Worm (Caenorhabditis elegans) whole organism, L2 larva: ENCODE measurements around the gene lrx-1.
A peak's percentile ranks its signal among the peaks of the same experiment; 100 is the strongest.

Experiments used
- C34F6.9 ChIP-seq: fragments of 150-350 bp; optimal IDR thresholded peaks from 2 replicates; lab custom pipeline; 2014; ENCODE audit warnings: missing biosample characterization, missing genetic modification characterization
- R02D3.7 ChIP-seq: fragments of 150-350 bp; optimal IDR thresholded peaks from 2 replicates; lab custom pipeline; 2014; ENCODE audit warnings: missing biosample characterization, missing genetic modification characterization
- Y55F3AM.14 ChIP-seq: fragments of 200-800 bp; sonication (Bioruptor generic); optimal IDR thresholded peaks from 2 replicates; lab custom pipeline; 2018; ENCODE audit warnings: mild to moderate bottlenecking, missing genetic modification characterization, missing compliant biosample characterization
- ZK546.5 ChIP-seq: sonication (generic microtip); optimal IDR thresholded peaks from 2 replicates; lab custom pipeline; 2017; ENCODE audit warnings: missing biosample characterization, missing genetic modification characterization
- alr-1 ChIP-seq: fragments of 150-350 bp; optimal IDR thresholded peaks from 2 replicates; lab custom pipeline; 2014; ENCODE audit warnings: missing biosample characterization, missing genetic modification characterization
- aly-2 ChIP-seq: fragments of 150-350 bp; optimal IDR thresholded peaks from 2 replicates; lab custom pipeline; 2014; ENCODE audit warnings: missing biosample characterization, missing genetic modification characterization
- ama-1 ChIP-seq: fragments of 150-350 bp; optimal IDR thresholded peaks from 2 replicates; lab custom pipeline; 2018; ENCODE audit warnings: inconsistent platforms
- blmp-1 ChIP-seq: sonication (generic microtip); optimal IDR thresholded peaks from 2 replicates; lab custom pipeline; 2017; ENCODE audit warnings: missing genetic modification characterization, mild to moderate bottlenecking, missing compliant biosample characterization, antibody characterized with exemption, moderate library complexity; ENCODE audit not compliant: insufficient read depth
- ceh-16 ChIP-seq: fragments of 150-350 bp; optimal IDR thresholded peaks from 2 replicates; lab custom pipeline; 2014; ENCODE audit warnings: missing biosample characterization, missing genetic modification characterization
- ceh-82 ChIP-seq: fragments of 150-350 bp; optimal IDR thresholded peaks from 2 replicates; lab custom pipeline; 2014; ENCODE audit warnings: missing biosample characterization, missing genetic modification characterization
- crh-2 ChIP-seq: sonication (generic microtip); optimal IDR thresholded peaks from 2 replicates; lab custom pipeline; 2017; ENCODE audit warnings: missing biosample characterization, missing genetic modification characterization
- dmd-4 ChIP-seq: sonication (generic microtip); optimal IDR thresholded peaks from 2 replicates; lab custom pipeline; 2017; ENCODE audit warnings: missing biosample characterization, missing genetic modification characterization
- egl-27 ChIP-seq: sonication (generic microtip); optimal IDR thresholded peaks from 3 replicates; lab custom pipeline; 2017; ENCODE audit warnings: missing biosample characterization, missing genetic modification reagents, missing genetic modification characterization
- elt-1 ChIP-seq: fragments of 150-350 bp; optimal IDR thresholded peaks from 2 replicates; lab custom pipeline; 2014; ENCODE audit warnings: missing biosample characterization, missing genetic modification characterization
- elt-3 ChIP-seq: sonication (generic microtip); optimal IDR thresholded peaks from 2 replicates; lab custom pipeline; 2017; ENCODE audit warnings: missing biosample characterization, missing genetic modification characterization
- fos-1 ChIP-seq: fragments of 150-350 bp; optimal IDR thresholded peaks from 2 replicates; lab custom pipeline; 2014; ENCODE audit warnings: missing biosample characterization, missing genetic modification characterization
- gmeb-1 ChIP-seq: fragments of 150-350 bp; optimal IDR thresholded peaks from 2 replicates; lab custom pipeline; 2014; ENCODE audit warnings: missing biosample characterization, missing genetic modification characterization
- lin-11 ChIP-seq: fragments of 150-350 bp; sonication (generic microtip); optimal IDR thresholded peaks from 2 replicates; lab custom pipeline; 2014; ENCODE audit warnings: missing biosample characterization, missing genetic modification characterization, inconsistent platforms, mixed read lengths
- lin-13 ChIP-seq: fragments of 150-350 bp; optimal IDR thresholded peaks from 2 replicates; lab custom pipeline; 2014; ENCODE audit warnings: missing biosample characterization, missing genetic modification reagents, missing genetic modification characterization
- lin-39 ChIP-seq: fragments of 150-350 bp; optimal IDR thresholded peaks from 2 replicates; lab custom pipeline; 2014; ENCODE audit warnings: missing biosample characterization, missing genetic modification reagents, missing genetic modification characterization
- lsy-2 ChIP-seq, 2 experiments: fragments of 150-350 bp in 1 of 2; sonication (generic microtip) in 1 of 2; optimal IDR thresholded peaks; 2 replicates each; lab custom pipeline; 2014 to 2017; ENCODE audit warnings: missing biosample characterization in 2 of 2, missing genetic modification characterization in 2 of 2
- mab-5 ChIP-seq: fragments of 150-350 bp; optimal IDR thresholded peaks from 2 replicates; lab custom pipeline; 2014; ENCODE audit warnings: missing biosample characterization, missing genetic modification characterization
- mbf-1 ChIP-seq: sonication (generic microtip); optimal IDR thresholded peaks from 2 replicates; lab custom pipeline; 2017; ENCODE audit warnings: missing biosample characterization, missing genetic modification characterization
- mdl-1 ChIP-seq, 2 experiments: fragments of 150-350 bp in 1 of 2; sonication (generic microtip) in 1 of 2; optimal IDR thresholded peaks; 2 replicates each; lab custom pipeline; 2017; ENCODE audit warnings: missing biosample characterization in 2 of 2, missing genetic modification characterization in 2 of 2
- nhr-10 ChIP-seq: sonication (generic microtip); optimal IDR thresholded peaks from 2 replicates; lab custom pipeline; 2017; ENCODE audit warnings: missing biosample characterization, missing genetic modification characterization
- nhr-11 ChIP-seq: fragments of 150-350 bp; optimal IDR thresholded peaks from 2 replicates; lab custom pipeline; 2014; ENCODE audit warnings: missing biosample characterization, missing genetic modification characterization
- nhr-12 ChIP-seq: fragments of 150-350 bp; optimal IDR thresholded peaks from 2 replicates; lab custom pipeline; 2014; ENCODE audit warnings: missing biosample characterization, missing genetic modification characterization
- nhr-129 ChIP-seq: fragments of 150-350 bp; optimal IDR thresholded peaks from 2 replicates; lab custom pipeline; 2014; ENCODE audit warnings: missing biosample characterization, missing genetic modification characterization
- nhr-21 ChIP-seq: fragments of 150-350 bp; optimal IDR thresholded peaks from 2 replicates; lab custom pipeline; 2014; ENCODE audit warnings: missing biosample characterization, missing genetic modification characterization
- nhr-23 ChIP-seq: fragments of 150-350 bp; optimal IDR thresholded peaks from 2 replicates; lab custom pipeline; 2014; ENCODE audit warnings: missing biosample characterization, missing genetic modification reagents, missing genetic modification characterization
- nhr-25 ChIP-seq: fragments of 150-350 bp; sonication (generic microtip); optimal IDR thresholded peaks from 3 replicates; lab custom pipeline; 2014; ENCODE audit warnings: missing biosample characterization, missing genetic modification characterization
- nhr-6 ChIP-seq: fragments of 150-350 bp; optimal IDR thresholded peaks from 2 replicates; lab custom pipeline; 2014; ENCODE audit warnings: missing biosample characterization, missing genetic modification characterization
- nhr-77 ChIP-seq: fragments of 150-350 bp; optimal IDR thresholded peaks from 2 replicates; lab custom pipeline; 2014; ENCODE audit warnings: missing biosample characterization, missing genetic modification characterization
- peb-1 ChIP-seq: fragments of 150-350 bp; optimal IDR thresholded peaks from 2 replicates; lab custom pipeline; 2014; ENCODE audit warnings: missing biosample characterization, missing genetic modification characterization
- sem-4 ChIP-seq: fragments of 150-350 bp; optimal IDR thresholded peaks from 2 replicates; lab custom pipeline; 2014; ENCODE audit warnings: missing biosample characterization, missing genetic modification reagents, missing genetic modification characterization
- sma-3 ChIP-seq: sonication (generic microtip); optimal IDR thresholded peaks from 2 replicates; lab custom pipeline; 2016; ENCODE audit warnings: missing genetic modification reagents, missing genetic modification characterization, missing compliant biosample characterization
- sma-9 ChIP-seq, 2 experiments: fragments of 150-350 bp in 1 of 2; sonication (generic microtip) in 1 of 2; optimal IDR thresholded peaks; 2 replicates each; lab custom pipeline; 2014 to 2016; ENCODE audit warnings: missing genetic modification characterization in 2 of 2, mild to moderate bottlenecking in 1 of 2, missing biosample characterization in 1 of 2, missing compliant biosample characterization in 1 of 2, missing genetic modification reagents in 1 of 2, moderate library complexity in 1 of 2
- snpc-4 ChIP-seq: fragments of 150-350 bp; optimal IDR thresholded peaks from 2 replicates; lab custom pipeline; 2014; ENCODE audit warnings: missing biosample characterization, missing genetic modification characterization
- unc-39 ChIP-seq: fragments of 150-350 bp; optimal IDR thresholded peaks from 2 replicates; lab custom pipeline; 2014; ENCODE audit warnings: missing biosample characterization, missing genetic modification characterization
- unc-55 ChIP-seq: fragments of 150-350 bp; sonication (generic microtip); optimal IDR thresholded peaks from 3 replicates; lab custom pipeline; 2014; ENCODE audit warnings: missing biosample characterization, missing genetic modification reagents, missing genetic modification characterization
- unc-62 ChIP-seq: fragments of 150-350 bp; optimal IDR thresholded peaks from 2 replicates; lab custom pipeline; 2014; ENCODE audit warnings: missing biosample characterization, missing genetic modification reagents, missing genetic modification characterization
- zag-1 ChIP-seq: fragments of 150-350 bp; optimal IDR thresholded peaks from 2 replicates; lab custom pipeline; 2014; ENCODE audit warnings: missing biosample characterization, missing genetic modification characterization
- ztf-1 ChIP-seq: fragments of 200-800 bp; sonication (Bioruptor generic); conservative IDR thresholded peaks from 2 replicates; pipeline ENCODE4 v1.3.6; 2022; ENCODE audit warnings: missing genetic modification characterization, missing compliant biosample characterization
- ztf-11 ChIP-seq: sonication (generic microtip); optimal IDR thresholded peaks from 2 replicates; lab custom pipeline; 2017; ENCODE audit warnings: missing biosample characterization, missing genetic modification characterization
- ztf-4 ChIP-seq: fragments of 150-350 bp; optimal IDR thresholded peaks from 2 replicates; lab custom pipeline; 2014; ENCODE audit warnings: missing biosample characterization, missing genetic modification characterization

lrx-1 gene

ce11 chrV:12298184-12298583 lies 45.8 kb downstream of the lrx-1 start:
- TF ChIP-seq ceh-82 (tag; lab: Kevin White, UChicago), result no peak
- no peak for TF ChIP-seq lin-13 (GFP tag; lab: Kevin White, UChicago)
- no peak for TF ChIP-seq lsy-2 (tag; optimal IDR thresholded peaks at IDR 0.05; lab: Kevin White, UChicago)
- peak; percentile 84 for TF ChIP-seq sma-9 (GFP tag; optimal IDR thresholded peaks at IDR 0.05; lab: Kevin White, UChicago)
- TF ChIP-seq sma-9 (tag; optimal IDR thresholded peaks at IDR 0.05; lab: Kevin White, UChicago), result no peak
- TF ChIP-seq lin-11 (tag; lab: Kevin White, UChicago), result no peak
- TF ChIP-seq ztf-1 (GFP tag; lab: Robert Waterston, UW), result no peak
- no peak for TF ChIP-seq nhr-10 (tag; lab: Kevin White, UChicago)
- no peak for TF ChIP-seq lin-39
- TF ChIP-seq crh-2 (tag; lab: Kevin White, UChicago), result peak; percentile 51
- no peak for TF ChIP-seq unc-62
- no peak for TF ChIP-seq gmeb-1 (tag; lab: Kevin White, UChicago)
- no peak for TF ChIP-seq nhr-23 (tag; lab: Kevin White, UChicago)
- TF ChIP-seq ZK546.5 (tag; lab: Kevin White, UChicago), result no peak
- TF ChIP-seq fos-1, result peak; percentile 92
- TF ChIP-seq sma-3 (GFP tag; lab: Kevin White, UChicago), result peak; percentile 12
- no peak for TF ChIP-seq nhr-25 (tag; lab: Kevin White, UChicago)
- TF ChIP-seq ztf-4 (tag; lab: Kevin White, UChicago), result no peak
- TF ChIP-seq Y55F3AM.14 (GFP tag; lab: Kevin White, UChicago), result no peak
- TF ChIP-seq elt-1, result no peak
- no peak for TF ChIP-seq zag-1 (tag; lab: Kevin White, UChicago)
- TF ChIP-seq egl-27 (tag; lab: Kevin White, UChicago), result no peak
- no peak for TF ChIP-seq nhr-129 (tag; lab: Kevin White, UChicago)
- TF ChIP-seq, all 48 proteins: peak for 4

DNA sequence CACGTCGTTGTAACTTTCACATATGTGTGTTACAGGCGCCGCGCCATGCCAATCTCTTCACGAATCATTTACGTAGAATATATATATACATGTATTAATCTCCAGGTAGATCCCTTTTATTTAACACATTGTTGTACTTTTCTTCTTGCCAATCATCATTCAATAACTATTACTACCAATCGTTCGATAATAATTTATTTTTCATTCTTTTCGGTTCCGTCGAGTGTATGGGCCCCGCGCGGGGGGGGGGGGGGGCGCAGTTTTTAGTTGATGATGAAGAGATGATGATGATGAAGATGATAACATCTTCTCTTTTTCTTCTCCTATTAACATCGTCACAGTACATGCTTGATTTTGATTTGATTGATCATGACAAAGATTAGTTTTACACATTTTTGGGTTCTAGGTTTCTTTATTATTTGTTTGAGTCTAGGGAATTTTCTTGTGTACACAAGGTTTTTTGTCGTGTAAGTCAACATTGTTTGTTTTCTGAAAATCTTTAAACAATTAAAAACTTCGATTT lies 46.9 kb downstream of the lrx-1 start:
- TF ChIP-seq sma-9 (GFP tag; optimal IDR thresholded peaks at IDR 0.05; lab: Kevin White, UChicago) (peak; percentile 66), sma-9 (tag; optimal IDR thresholded peaks at IDR 0.05; lab: Kevin White, UChicago) (no peak), sma-3 (GFP tag; lab: Kevin White, UChicago) (peak; percentile 40), unc-62 (no peak), blmp-1 (tag; lab: Kevin White, UChicago) (peak; percentile 20), mdl-1 (tag; optimal IDR thresholded peaks at IDR 0.05; lab: Kevin White, UChicago) (no peak), nhr-21 (tag; lab: Kevin White, UChicago) (no peak)

DNA sequence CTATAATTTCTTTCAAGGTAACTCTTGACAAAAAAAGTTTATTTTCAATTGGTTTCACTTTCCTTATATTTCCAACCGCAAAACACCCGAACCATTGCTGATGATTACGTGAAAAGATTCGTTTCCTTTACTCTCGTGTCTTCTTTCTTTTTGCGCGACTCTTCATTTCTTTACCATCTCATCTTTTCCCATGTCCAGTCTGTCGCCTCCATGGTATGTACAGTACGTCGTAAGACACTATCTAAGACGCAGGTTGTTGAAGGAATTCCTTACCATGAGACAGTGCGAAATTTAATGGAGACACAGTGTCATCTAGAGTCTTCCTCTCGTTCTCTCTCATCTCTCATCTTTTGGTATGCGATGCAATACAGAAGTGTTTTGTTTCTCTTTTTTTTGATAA lies 47.8 kb downstream of the lrx-1 start:
- TF ChIP-seq nhr-11 (tag; lab: Kevin White, UChicago) (no peak), lsy-2 (tag; optimal IDR thresholded peaks at IDR 0.05; lab: Kevin White, UChicago) (peak in 1 of 2 experiments; percentile 60), nhr-23 (tag; lab: Kevin White, UChicago) (no peak), nhr-12 (no peak), mbf-1 (tag; lab: Kevin White, UChicago) (no peak), mdl-1 (tag; optimal IDR thresholded peaks at IDR 0.05; lab: Kevin White, UChicago) (peak in 1 of 2 experiments; percentile 18), ZK546.5 (tag; lab: Kevin White, UChicago) (no peak), mab-5 (tag; lab: Kevin White, UChicago) (no peak), nhr-77 (tag; lab: Kevin White, UChicago) (no peak), nhr-10 (tag; lab: Kevin White, UChicago) (no peak), lin-39 (no peak), ztf-4 (tag; lab: Kevin White, UChicago) (no peak), zag-1 (tag; lab: Kevin White, UChicago) (no peak), elt-3 (tag; lab: Kevin White, UChicago) (no peak), sma-9 (GFP tag; optimal IDR thresholded peaks at IDR 0.05; lab: Kevin White, UChicago) (peak; percentile 89), sma-9 (tag; optimal IDR thresholded peaks at IDR 0.05; lab: Kevin White, UChicago) (no peak), ama-1 (lab: Kevin White, UChicago) (no peak), aly-2 (no peak), lin-13 (GFP tag; lab: Kevin White, UChicago) (no peak), R02D3.7 (no peak), ztf-1 (GFP tag; lab: Robert Waterston, UW) (no peak), elt-1 (no peak), egl-27 (tag; lab: Kevin White, UChicago) (peak; percentile 75), C34F6.9 (tag; lab: Kevin White, UChicago) (peak; percentile 54), alr-1 (no peak), dmd-4 (tag; lab: Kevin White, UChicago) (no peak), ztf-11 (no peak), unc-62 (no peak), gmeb-1 (tag; lab: Kevin White, UChicago) (peak; percentile 67), blmp-1 (tag; lab: Kevin White, UChicago) (peak; percentile 84), fos-1 (peak; percentile 82), ceh-16 (tag; lab: Kevin White, UChicago) (no peak), crh-2 (tag; lab: Kevin White, UChicago) (peak; percentile 80), nhr-129 (tag; lab: Kevin White, UChicago) (peak; percentile 89), snpc-4 (peak; percentile 1), nhr-6 (tag; lab: Kevin White, UChicago) (no peak), lin-11 (tag; lab: Kevin White, UChicago) (no peak), sem-4 (tag; lab: Kevin White, UChicago) (peak; percentile 64), ceh-82 (tag; lab: Kevin White, UChicago) (no peak), unc-55 (GFP tag; lab: Kevin White, UChicago) (no peak), Y55F3AM.14 (GFP tag; lab: Kevin White, UChicago) (no peak), unc-39 (tag; lab: Kevin White, UChicago) (no peak), peb-1 (tag; lab: Kevin White, UChicago) (no peak)
